Fruit fly (Drosophila melanogaster): ENCODE data around the gene trol.
A peak's percentile ranks its signal among the peaks of the same experiment; 100 is the strongest.

Gene trol

dm6 chrX:2588415-2589411 lies 43.5 kb upstream of the trol start, which contains the start of gene egh (continued):
- TF ChIP-seq CG9797 (GFP tag; optimal IDR thresholded peaks at IDR 0.05) (peak; percentile 97), pita (GFP tag; optimal IDR thresholded peaks at IDR 0.05) (no peak), tx (GFP tag; optimal IDR thresholded peaks at IDR 0.05) (no peak), ci (GFP tag; IDR thresholded peaks at IDR 0.05) (no peak), ara (GFP tag; IDR thresholded peaks at IDR 0.05) (no peak), pzg (GFP tag; optimal IDR thresholded peaks at IDR 0.05) (peak; percentile 90), tgo (GFP tag; IDR thresholded peaks at IDR 0.05) (no peak), CG3995 (GFP tag; optimal IDR thresholded peaks at IDR 0.05) (no peak), Camta (GFP tag; optimal IDR thresholded peaks at IDR 0.05) (no peak), CG34422 (GFP tag; IDR thresholded peaks at IDR 0.05) (peak; percentile 74; the same call in 2 of the 3 replicates), cad (GFP tag; optimal IDR thresholded peaks at IDR 0.05) (no peak), CG15601 (tag; optimal IDR thresholded peaks at IDR 0.05) (no peak), CG8765 (GFP tag; IDR thresholded peaks at IDR 0.05) (no peak), mirr (GFP tag; optimal IDR thresholded peaks at IDR 0.05) (no peak), Scr (GFP tag; IDR thresholded peaks at IDR 0.05; ENCODE audit: partially characterized antibody) (peak; percentile 23; the same call in 1 of the 2 replicates), E2f1 (GFP tag; IDR thresholded peaks at IDR 0.05) (0 out of 2 replicates have a peak, but pooled peaks have one; percentile 34), lab (GFP tag; optimal IDR thresholded peaks at IDR 0.05) (peak; percentile 57), onecut (GFP tag; IDR thresholded peaks at IDR 0.05) (peak; percentile 77), CG12659 (GFP tag; optimal IDR thresholded peaks at IDR 0.05) (peak; percentile 34), CG11695 (GFP tag; IDR thresholded peaks at IDR 0.05) (0 out of 3 replicates have a peak, but pooled peaks have one; percentile 15), HLH3B (GFP tag; IDR thresholded peaks at IDR 0.05) (peak; percentile 38; the same call in 1 of the 2 replicates), CG6765 (GFP tag; optimal IDR thresholded peaks at IDR 0.05) (no peak), CG17361 (GFP tag; IDR thresholded peaks at IDR 0.05) (no peak), toy (GFP tag; IDR thresholded peaks at IDR 0.05) (no peak), psq (GFP tag; optimal IDR thresholded peaks at IDR 0.05) (no peak), CG8281 (tag; optimal IDR thresholded peaks at IDR 0.05) (no peak), CG11696 (GFP tag; IDR thresholded peaks at IDR 0.05) (0 out of 2 replicates have a peak, but pooled peaks have one; percentile 20), ac (GFP tag; optimal IDR thresholded peaks at IDR 0.05) (no peak), CG33213 (GFP tag; optimal IDR thresholded peaks at IDR 0.05) (peak; percentile 29), CG2202 (tag; optimal IDR thresholded peaks at IDR 0.05) (no peak), CG8924 (tag; optimal IDR thresholded peaks at IDR 0.05) (no peak), HHEX (GFP tag; optimal IDR thresholded peaks at IDR 0.05) (peak; percentile 52), her (GFP tag; optimal IDR thresholded peaks at IDR 0.05) (peak; percentile 43), sna (GFP tag; IDR thresholded peaks at IDR 0.05; ENCODE audit: partially characterized antibody) (0 out of 2 replicates have a peak, but pooled peaks have one; percentile 12), CG1647 (GFP tag; optimal IDR thresholded peaks at IDR 0.05) (no peak), CG3847 (GFP tag; IDR thresholded peaks at IDR 0.05) (no peak), seq (GFP tag; IDR thresholded peaks at IDR 0.05) (no peak), CG30431 (GFP tag; optimal IDR thresholded peaks at IDR 0.05) (no peak), MESR4 (GFP tag; optimal IDR thresholded peaks at IDR 0.05) (peak; percentile 80), crp (GFP tag; optimal IDR thresholded peaks at IDR 0.05) (no peak), CG9932 (GFP tag; IDR thresholded peaks at IDR 0.05) (no peak), CG9727 (GFP tag; optimal IDR thresholded peaks at IDR 0.05) (peak; percentile 40), CG6683 (GFP tag; optimal IDR thresholded peaks at IDR 0.05) (no peak), CG1832 (GFP tag; optimal IDR thresholded peaks at IDR 0.05) (no peak), CG12769 (tag; optimal IDR thresholded peaks at IDR 0.05) (no peak), CG1792 (GFP tag; optimal IDR thresholded peaks at IDR 0.05) (peak; percentile 28), sob (GFP tag; IDR thresholded peaks at IDR 0.05) (no peak; the same call in 1 of the 2 replicates), CoRest (tag; optimal IDR thresholded peaks at IDR 0.05) (no peak)
